Fruit fly (Drosophila melanogaster) whole organism, embryonic: ENCODE measurements around the gene vvl.

ENCODE experiments used
- Blimp-1 ChIP-seq: fragments of 200-800 bp; sonication (Bioruptor generic); optimal IDR thresholded peaks from 3 replicates; lab custom pipeline; 2018; ENCODE audit warnings: missing biosample characterization, missing genetic modification characterization, mild to moderate bottlenecking, moderate library complexity, missing genetic modification reagents
- Bteb2 ChIP-seq: fragments of 200-800 bp; sonication (Bioruptor generic); optimal IDR thresholded peaks from 2 replicates; lab custom pipeline; 2016; ENCODE audit warnings: missing biosample characterization, missing genetic modification characterization
- CG10147 ChIP-seq: fragments of 200-800 bp; sonication (Bioruptor generic); optimal IDR thresholded peaks from 2 replicates; lab custom pipeline; 2019; ENCODE audit warnings: missing biosample characterization, mild to moderate bottlenecking, missing genetic modification characterization, moderate library complexity
- CG1024 ChIP-seq: fragments of 200-800 bp; sonication (Bioruptor generic); IDR thresholded peaks from 2 replicates; pipeline ENCODE4 v1.3.6; 2022; ENCODE audit warnings: missing biosample characterization, missing genetic modification characterization
- CG10267 ChIP-seq: fragments of 200-800 bp; sonication (Bioruptor generic); optimal IDR thresholded peaks from 2 replicates; lab custom pipeline; 2018; ENCODE audit warnings: missing biosample characterization, mild to moderate bottlenecking, missing genetic modification characterization, moderate library complexity
- CG10274 ChIP-seq: fragments of 200-800 bp; sonication (Bioruptor generic); optimal IDR thresholded peaks from 3 replicates; lab custom pipeline; 2017; ENCODE audit warnings: missing biosample characterization, mild to moderate bottlenecking, missing genetic modification characterization
- CG13123 ChIP-seq: fragments of 200-800 bp; sonication (Bioruptor generic); optimal IDR thresholded peaks from 2 replicates; lab custom pipeline; 2016; ENCODE audit warnings: missing biosample characterization, missing genetic modification characterization
- CG13296 ChIP-seq: fragments of 200-800 bp; sonication (Bioruptor generic); optimal IDR thresholded peaks from 3 replicates; lab custom pipeline; 2018; ENCODE audit warnings: missing biosample characterization, mild to moderate bottlenecking, missing genetic modification characterization
- CG14710 ChIP-seq: fragments of 200-800 bp; sonication (Bioruptor generic); optimal IDR thresholded peaks from 3 replicates; lab custom pipeline; 2019; ENCODE audit warnings: missing biosample characterization, mild to moderate bottlenecking, missing genetic modification characterization, moderate library complexity
- CG14965 ChIP-seq: fragments of 200-800 bp; sonication (Bioruptor generic); optimal IDR thresholded peaks from 2 replicates; lab custom pipeline; 2016; ENCODE audit warnings: missing biosample characterization, missing genetic modification characterization, borderline replicate concordance
- CG15479 ChIP-seq: fragments of 200-800 bp; sonication (Bioruptor generic); optimal IDR thresholded peaks from 3 replicates; lab custom pipeline; 2019; ENCODE audit warnings: missing biosample characterization, mild to moderate bottlenecking, missing genetic modification characterization, moderate library complexity
- CG17361 ChIP-seq: fragments of 200-800 bp; sonication (Bioruptor generic); IDR thresholded peaks from 3 replicates; pipeline ENCODE4 v1.3.6; 2022; ENCODE audit warnings: missing biosample characterization, missing genetic modification characterization
- CG1792 ChIP-seq: fragments of 200-800 bp; sonication (Bioruptor generic); optimal IDR thresholded peaks from 2 replicates; lab custom pipeline; 2016; ENCODE audit warnings: missing biosample characterization, missing genetic modification characterization
- CG18619 ChIP-seq: fragments of 200-800 bp; sonication (Bioruptor generic); optimal IDR thresholded peaks from 3 replicates; lab custom pipeline; 2017; ENCODE audit warnings: missing biosample characterization, mild to moderate bottlenecking, missing genetic modification characterization
- CG2116 ChIP-seq: fragments of 200-800 bp; sonication (Bioruptor generic); optimal IDR thresholded peaks from 3 replicates; lab custom pipeline; 2018; ENCODE audit warnings: missing biosample characterization, mild to moderate bottlenecking, missing genetic modification characterization
- CG2120 ChIP-seq: fragments of 200-800 bp; sonication (Bioruptor generic); optimal IDR thresholded peaks from 3 replicates; lab custom pipeline; 2016; ENCODE audit warnings: missing biosample characterization, missing genetic modification characterization
- CG2889 ChIP-seq: fragments of 200-800 bp; sonication (Bioruptor generic); IDR thresholded peaks from 3 replicates; pipeline ENCODE4 v1.3.6; 2022; ENCODE audit warnings: missing biosample characterization, missing genetic modification characterization
- CG33213 ChIP-seq: fragments of 200-800 bp; sonication (Bioruptor generic); optimal IDR thresholded peaks from 3 replicates; lab custom pipeline; 2016; ENCODE audit warnings: missing biosample characterization, missing genetic modification characterization
- CG4328 ChIP-seq: fragments of 200-800 bp; sonication (Bioruptor generic); optimal IDR thresholded peaks from 3 replicates; lab custom pipeline; 2017; ENCODE audit warnings: missing biosample characterization, missing genetic modification reagents, missing genetic modification characterization
- CG4707 ChIP-seq: fragments of 200-800 bp; sonication (Bioruptor generic); optimal IDR thresholded peaks from 2 replicates; lab custom pipeline; 2018; ENCODE audit warnings: missing biosample characterization, mild to moderate bottlenecking, missing genetic modification characterization, moderate library complexity
- CG4820 ChIP-seq: fragments of 200-800 bp; sonication (Bioruptor generic); optimal IDR thresholded peaks from 3 replicates; lab custom pipeline; 2016; ENCODE audit warnings: missing biosample characterization, missing genetic modification characterization
- CG6683 ChIP-seq: fragments of 200-800 bp; sonication (Bioruptor generic); optimal IDR thresholded peaks from 2 replicates; lab custom pipeline; 2017; ENCODE audit warnings: missing biosample characterization, mild to moderate bottlenecking, missing genetic modification characterization, missing genetic modification reagents
- CG8089 ChIP-seq: fragments of 200-800 bp; sonication (Bioruptor generic); optimal IDR thresholded peaks from 3 replicates; lab custom pipeline; 2016; ENCODE audit warnings: missing biosample characterization, missing genetic modification characterization
- CG8281 ChIP-seq: fragments of 200-800 bp; sonication (Bioruptor generic); optimal IDR thresholded peaks from 2 replicates; lab custom pipeline; 2018; ENCODE audit warnings: missing biosample characterization, mild to moderate bottlenecking, missing genetic modification characterization, moderate library complexity
- CG8944 ChIP-seq: fragments of 200-800 bp; sonication (Bioruptor generic); optimal IDR thresholded peaks from 3 replicates; lab custom pipeline; 2016; ENCODE audit warnings: missing biosample characterization, missing genetic modification characterization
- CG9609 ChIP-seq: fragments of 200-800 bp; sonication (Bioruptor generic); optimal IDR thresholded peaks from 3 replicates; lab custom pipeline; 2016; ENCODE audit warnings: missing biosample characterization, missing genetic modification characterization
- CG9797 ChIP-seq: fragments of 200-800 bp; sonication (Bioruptor generic); optimal IDR thresholded peaks from 3 replicates; lab custom pipeline; 2018; ENCODE audit warnings: missing biosample characterization, mild to moderate bottlenecking, missing genetic modification characterization
- Dip2 ChIP-seq: fragments of 200-800 bp; sonication (Bioruptor generic); IDR thresholded peaks from 2 replicates; pipeline ENCODE4 v1.3.6; 2022; ENCODE audit warnings: missing biosample characterization, missing genetic modification characterization
- GATAe ChIP-seq: fragments of 200-800 bp; sonication (Bioruptor generic); conservative IDR thresholded peaks from 2 replicates; pipeline ENCODE4 v1.3.6; 2022; ENCODE audit warnings: missing biosample characterization, missing genetic modification characterization
- HLH54F ChIP-seq: fragments of 200-800 bp; sonication (Bioruptor generic); optimal IDR thresholded peaks from 3 replicates; lab custom pipeline; 2016; ENCODE audit warnings: missing biosample characterization, missing genetic modification characterization
- Hand ChIP-seq: fragments of 200-800 bp; sonication (Bioruptor generic); optimal IDR thresholded peaks from 2 replicates; lab custom pipeline; 2017; ENCODE audit warnings: mild to moderate bottlenecking, missing biosample characterization, missing genetic modification reagents, missing genetic modification characterization
- Hmx ChIP-seq: fragments of 200-800 bp; sonication (Bioruptor generic); optimal IDR thresholded peaks from 2 replicates; lab custom pipeline; 2016; ENCODE audit warnings: missing biosample characterization, missing genetic modification characterization
- Jarid2 ChIP-seq: fragments of 200-800 bp; sonication (Bioruptor generic); optimal IDR thresholded peaks from 3 replicates; lab custom pipeline; 2017; ENCODE audit warnings: mild to moderate bottlenecking, missing biosample characterization, missing genetic modification reagents, missing genetic modification characterization
- Sin3A ChIP-seq: fragments of >200 bp; optimal IDR thresholded peaks from 2 replicates; lab custom pipeline; 2018
- Sry-δ ChIP-seq: fragments of 200-800 bp; sonication (Bioruptor generic); optimal IDR thresholded peaks from 2 replicates; lab custom pipeline; 2016; ENCODE audit warnings: missing biosample characterization, missing genetic modification characterization
- abd-A ChIP-seq: fragments of 200-800 bp; sonication (Bioruptor generic); optimal IDR thresholded peaks from 3 replicates; lab custom pipeline; 2019; ENCODE audit warnings: missing biosample characterization, mild to moderate bottlenecking, missing genetic modification characterization, moderate library complexity
- ato ChIP-seq: fragments of 200-800 bp; sonication (Bioruptor generic); IDR thresholded peaks from 2 replicates; pipeline ENCODE4 v1.3.6; 2022; ENCODE audit warnings: missing biosample characterization, missing genetic modification characterization; ENCODE audit not compliant: partially characterized antibody
- chif ChIP-seq, 2 experiments: fragments of 200-800 bp; sonication (Bioruptor generic); optimal IDR thresholded peaks; 3 replicates each; lab custom pipeline; 2016; ENCODE audit warnings: missing biosample characterization in 2 of 2, missing genetic modification characterization in 2 of 2
- crp ChIP-seq, 2 experiments: fragments of 200-800 bp; sonication (Bioruptor generic); optimal IDR thresholded peaks; 2 replicates in 1 of 2; 3 replicates in 1 of 2; lab custom pipeline; 2017; ENCODE audit warnings: missing biosample characterization in 2 of 2, missing genetic modification characterization in 2 of 2, mild to moderate bottlenecking in 1 of 2, moderate library complexity in 1 of 2
- dimm ChIP-seq: fragments of 200-800 bp; sonication (Bioruptor generic); IDR thresholded peaks from 2 replicates; pipeline ENCODE4 v1.3.6; 2022; ENCODE audit warnings: missing biosample characterization, missing genetic modification characterization
- esg ChIP-seq: fragments of 200-800 bp; sonication (Bioruptor generic); conservative IDR thresholded peaks from 2 replicates; pipeline ENCODE4 v1.3.6; 2022; ENCODE audit warnings: missing biosample characterization, missing genetic modification characterization
- gcm2 ChIP-seq: fragments of 200-800 bp; sonication (Bioruptor generic); optimal IDR thresholded peaks from 2 replicates; lab custom pipeline; 2016; ENCODE audit warnings: missing biosample characterization, missing genetic modification characterization
- grau ChIP-seq: fragments of 200-800 bp; optimal IDR thresholded peaks from 3 replicates; lab custom pipeline; 2019; ENCODE audit warnings: missing biosample characterization, mild to moderate bottlenecking, missing genetic modification characterization, moderate library complexity
- insv ChIP-seq, 2 experiments: fragments of 200-800 bp; sonication (Bioruptor generic); optimal IDR thresholded peaks; 3 replicates each; lab custom pipeline; 2016 to 2018; ENCODE audit warnings: missing biosample characterization in 2 of 2, missing genetic modification characterization in 2 of 2
- inv ChIP-seq: fragments of 200-800 bp; sonication (Bioruptor generic); IDR thresholded peaks from 2 replicates; pipeline ENCODE4 v1.3.6; 2022; ENCODE audit warnings: missing biosample characterization, missing genetic modification characterization; ENCODE audit not compliant: partially characterized antibody
- jing ChIP-seq: fragments of 200-800 bp; sonication (Bioruptor generic); optimal IDR thresholded peaks from 2 replicates; lab custom pipeline; 2018; ENCODE audit warnings: missing biosample characterization, mild to moderate bottlenecking, missing genetic modification characterization
- nerfin-1 ChIP-seq: fragments of 200-800 bp; sonication (Bioruptor generic); optimal IDR thresholded peaks from 3 replicates; lab custom pipeline; 2019; ENCODE audit warnings: missing biosample characterization, mild to moderate bottlenecking, missing genetic modification characterization, moderate library complexity
- p53 ChIP-seq: fragments of 200-800 bp; sonication (Bioruptor generic); optimal IDR thresholded peaks from 2 replicates; lab custom pipeline; 2016; ENCODE audit warnings: missing biosample characterization, missing genetic modification characterization
- pita ChIP-seq: fragments of 200-800 bp; sonication (Bioruptor generic); optimal IDR thresholded peaks from 2 replicates; lab custom pipeline; 2017; ENCODE audit warnings: missing biosample characterization, mild to moderate bottlenecking, missing genetic modification characterization
- vvl ChIP-seq: fragments of 200-800 bp; sonication (Bioruptor generic); IDR thresholded peaks from 2 replicates; pipeline ENCODE4 v1.3.6; 2022; ENCODE audit warnings: missing biosample characterization, missing genetic modification characterization
- yki ChIP-seq: fragments of >200 bp; optimal IDR thresholded peaks from 3 replicates; lab custom pipeline; 2018

Gene vvl

dm6 chr3L:6747127-6747526 is 42.8 kb upstream of the vvl start (continued):
- TF ChIP-seq CG4328 (GFP tag; lab: Kevin White, UChicago): no peak
- TF ChIP-seq CG2116 (GFP tag; lab: Kevin White, UChicago): peak; percentile 95
- peak; percentile 34 for TF ChIP-seq CG9609 (GFP tag; lab: Kevin White, UChicago)
- TF ChIP-seq grau: peak; percentile 61
- no peak for TF ChIP-seq dimm (GFP tag; lab: Robert Waterston, UW)
- TF ChIP-seq yki (lab: Kevin White, UChicago): no peak
- no peak for TF ChIP-seq Jarid2
- TF ChIP-seq HLH54F (GFP tag; lab: Kevin White, UChicago): peak; percentile 67
- no peak for TF ChIP-seq CG9797 (GFP tag; lab: Kevin White, UChicago)
- no peak for TF ChIP-seq inv (GFP tag; lab: Robert Waterston, UW)
- peak; percentile 70 for TF ChIP-seq CG2120
- no peak for TF ChIP-seq CG10274 (GFP tag; lab: Kevin White, UChicago)
- peak; percentile 16 for TF ChIP-seq CG4820
- peak; percentile 48 for TF ChIP-seq CG8944
- TF ChIP-seq CG18619 (GFP tag; lab: Kevin White, UChicago): peak; percentile 40
- no peak for TF ChIP-seq ato
- TF ChIP-seq CG6683: no peak
- peak; percentile 28 for TF ChIP-seq Bteb2
- TF ChIP-seq CG10147 (GFP tag; lab: Kevin White, UChicago): peak; percentile 2
- peak in 1 of 2 experiments; percentile 61 for TF ChIP-seq crp (GFP tag; optimal IDR thresholded peaks at IDR 0.05; lab: Kevin White, UChicago)
- TF ChIP-seq gcm2 (GFP tag; lab: Kevin White, UChicago): no peak
- TF ChIP-seq CG13296 (GFP tag; lab: Kevin White, UChicago): peak; percentile 33
- no peak for TF ChIP-seq CG13123 (GFP tag; lab: Kevin White, UChicago)
- TF ChIP-seq Blimp-1: peak; percentile 4
- 0 out of 3 replicates have a peak, but pooled peaks have one; percentile 22 for TF ChIP-seq CG2889 (GFP tag; lab: Robert Waterston, UW)
- TF ChIP-seq CG14710 (tag; lab: Kevin White, UChicago): peak; percentile 63
- 0 out of 2 replicates have a peak, but pooled peaks have one; percentile 11 for TF ChIP-seq CG1024 (GFP tag; lab: Robert Waterston, UW)
- peak in 1 of 2 experiments; percentile 40 for TF ChIP-seq chif (GFP tag; optimal IDR thresholded peaks at IDR 0.05; lab: Kevin White, UChicago)
- peak in 1 of 2 experiments; percentile 9 for TF ChIP-seq insv (GFP tag; optimal IDR thresholded peaks at IDR 0.05; lab: Kevin White, UChicago)
- TF ChIP-seq CG8089 (GFP tag; lab: Kevin White, UChicago): no peak
- TF ChIP-seq CG4707 (GFP tag; lab: Kevin White, UChicago): no peak
- TF ChIP-seq CG1792 (GFP tag; lab: Kevin White, UChicago): no peak
- no peak for TF ChIP-seq esg (GFP tag; lab: Robert Waterston, UW)
- peak; percentile 23 for TF ChIP-seq p53 (GFP tag; lab: Kevin White, UChicago)
- no peak for TF ChIP-seq GATAe (GFP tag; lab: Robert Waterston, UW)
- no peak for TF ChIP-seq CG8281 (tag; lab: Kevin White, UChicago)
- no peak for TF ChIP-seq Hand (GFP tag; lab: Kevin White, UChicago)
- TF ChIP-seq Dip2 (GFP tag; lab: Robert Waterston, UW): no peak
- TF ChIP-seq CG15479 (GFP tag; lab: Kevin White, UChicago): peak; percentile 7
- TF ChIP-seq pita (GFP tag; lab: Kevin White, UChicago): no peak
- peak; percentile 98 for TF ChIP-seq nerfin-1 (tag; lab: Kevin White, UChicago)
- TF ChIP-seq jing (GFP tag; lab: Kevin White, UChicago): no peak
- no peak for TF ChIP-seq CG14965 (GFP tag; lab: Kevin White, UChicago)
- peak; percentile 62 for TF ChIP-seq Sry-δ (GFP tag; lab: Kevin White, UChicago)
- peak; percentile 49 for TF ChIP-seq CG10267 (tag; lab: Kevin White, UChicago)
- TF ChIP-seq CG17361: 0 out of 3 replicates have a peak, but pooled peaks have one; percentile 48
- TF ChIP-seq abd-A (tag; lab: Kevin White, UChicago): peak; percentile 23
- TF ChIP-seq Sin3A (lab: Kevin White, UChicago): no peak
- no peak for TF ChIP-seq Hmx
- TF ChIP-seq CG33213 (GFP tag; lab: Kevin White, UChicago): peak; percentile 50
- peak; percentile 94 for TF ChIP-seq vvl (GFP tag; lab: Robert Waterston, UW)
